Worm (Caenorhabditis elegans): ENCODE data around the gene ZC477.2.

Gene ZC477.2

ce11 chrIV:7072110-7072509, 35.9 kb upstream of the ZC477.2 start, which contains the start of gene srg-48:
Gene srg-48, plus strand, starts transcription at chrIV:7072410.
- no peak for TF ChIP-seq nhr-28 (tag; optimal IDR thresholded peaks at IDR 0.05)
- no peak for TF ChIP-seq hlh-1 (tag; optimal IDR thresholded peaks at IDR 0.05)
- TF ChIP-seq lin-32 (GFP tag; optimal IDR thresholded peaks at IDR 0.05): no peak
- no peak for TF ChIP-seq zip-8 (tag; optimal IDR thresholded peaks at IDR 0.05)
- TF ChIP-seq ceh-39 (tag; optimal IDR thresholded peaks at IDR 0.05): no peak
- TF ChIP-seq ham-2 (GFP tag; optimal IDR thresholded peaks at IDR 0.05): no peak
- TF ChIP-seq elt-1 (tag; optimal IDR thresholded peaks at IDR 0.05; ENCODE audit: borderline replicate concordance, insufficient read depth): no peak
- no peak for TF ChIP-seq mep-1 (tag; optimal IDR thresholded peaks at IDR 0.05)
- no peak for TF ChIP-seq unc-39 (tag; optimal IDR thresholded peaks at IDR 0.05)

ce11 chrIV:7075063-7075462, 32.9 kb upstream of the ZC477.2 start, which contains the start of gene srg-50:
Gene srg-50, minus strand, starts transcription at chrIV:7075163.
- no peak for TF ChIP-seq nhr-28 (tag; optimal IDR thresholded peaks at IDR 0.05)
- TF ChIP-seq bed-3 (GFP tag; optimal IDR thresholded peaks at IDR 0.05): no peak
- no peak for TF ChIP-seq lin-32 (GFP tag; optimal IDR thresholded peaks at IDR 0.05)
- TF ChIP-seq elt-1 (tag; optimal IDR thresholded peaks at IDR 0.05; ENCODE audit: borderline replicate concordance, insufficient read depth): no peak
- TF ChIP-seq M03D4.4 (tag; optimal IDR thresholded peaks at IDR 0.05): no peak
- TF ChIP-seq blmp-1 (tag; optimal IDR thresholded peaks at IDR 0.05): no peak
- TF ChIP-seq mls-2 (tag; optimal IDR thresholded peaks at IDR 0.05): no peak
- TF ChIP-seq sem-2 (GFP tag; optimal IDR thresholded peaks at IDR 0.05): no peak
- TF ChIP-seq elt-3 (tag; optimal IDR thresholded peaks at IDR 0.05): no peak
- no peak for TF ChIP-seq ztf-11 (tag; optimal IDR thresholded peaks at IDR 0.05)
- TF ChIP-seq ceh-43 (GFP tag; optimal IDR thresholded peaks at IDR 0.05): no peak
- TF ChIP-seq unc-120 (tag; optimal IDR thresholded peaks at IDR 0.05; ENCODE audit: poor library complexity, severe bottlenecking): no peak
- no peak for TF ChIP-seq sptf-1 (tag; optimal IDR thresholded peaks at IDR 0.05)
- no peak for TF ChIP-seq ham-2 (GFP tag; optimal IDR thresholded peaks at IDR 0.05)
- no peak for TF ChIP-seq unc-62 (GFP tag; optimal IDR thresholded peaks at IDR 0.05)

- TF ChIP-seq drap-1 (GFP tag; optimal IDR thresholded peaks at IDR 0.05) (no peak), lin-32 (GFP tag; optimal IDR thresholded peaks at IDR 0.05) (no peak), mls-2 (tag; optimal IDR thresholded peaks at IDR 0.05) (no peak), ceh-43 (GFP tag; optimal IDR thresholded peaks at IDR 0.05) (no peak), elt-1 (tag; optimal IDR thresholded peaks at IDR 0.05; ENCODE audit: borderline replicate concordance, insufficient read depth) (no peak), tbx-8 (GFP tag; optimal IDR thresholded peaks at IDR 0.05) (no peak), nhr-12 (tag; optimal IDR thresholded peaks at IDR 0.05) (no peak), unc-39 (tag; optimal IDR thresholded peaks at IDR 0.05) (no peak)
These were observed 26.8 kb upstream of the ZC477.2 start, which contains the start of gene Y43B11AR.1 for ce11 chrIV:7081214-7081613. Gene Y43B11AR.1, plus strand, starts transcription at chrIV:7081514.

- no peak for TF ChIP-seq tbx-8 (GFP tag; optimal IDR thresholded peaks at IDR 0.05)
- TF ChIP-seq unc-62 (GFP tag; optimal IDR thresholded peaks at IDR 0.05): no peak
These were observed 24.6 kb upstream of the ZC477.2 start, which contains the start of gene Y43B11AR.3 for ce11 chrIV:7083382-7083784. Gene Y43B11AR.3, minus strand, starts transcription at chrIV:7083716.

- no peak for TF ChIP-seq lin-13 (tag; optimal IDR thresholded peaks at IDR 0.05)
- TF ChIP-seq nhr-76 (tag; optimal IDR thresholded peaks at IDR 0.05): no peak
- TF ChIP-seq sem-2 (GFP tag; optimal IDR thresholded peaks at IDR 0.05): no peak
- TF ChIP-seq drap-1 (GFP tag; optimal IDR thresholded peaks at IDR 0.05): no peak
- no peak for TF ChIP-seq sptf-1 (tag; optimal IDR thresholded peaks at IDR 0.05)
- no peak for TF ChIP-seq zip-8 (tag; optimal IDR thresholded peaks at IDR 0.05)
These were observed 24.0 kb upstream of the ZC477.2 start for ce11 chrIV:7083976-7084375.

- peak; percentile 82 for TF ChIP-seq hlh-1 (tag; optimal IDR thresholded peaks at IDR 0.05)
- TF ChIP-seq sem-2 (GFP tag; optimal IDR thresholded peaks at IDR 0.05): no peak
- TF ChIP-seq cnd-1 (tag; optimal IDR thresholded peaks at IDR 0.05): peak; percentile 69
- peak; percentile 8 for TF ChIP-seq M03D4.4 (tag; optimal IDR thresholded peaks at IDR 0.05)
- TF ChIP-seq tbx-8 (GFP tag; optimal IDR thresholded peaks at IDR 0.05): no peak
- TF ChIP-seq zip-8 (tag; optimal IDR thresholded peaks at IDR 0.05): no peak
- peak; percentile 36 for TF ChIP-seq ceh-83 (GFP tag; optimal IDR thresholded peaks at IDR 0.05)
- peak; percentile 71 for TF ChIP-seq lin-13 (tag; optimal IDR thresholded peaks at IDR 0.05)
- TF ChIP-seq ces-1 (GFP tag; optimal IDR thresholded peaks at IDR 0.05): peak; percentile 59
- peak; percentile 76 for TF ChIP-seq sptf-1 (tag; optimal IDR thresholded peaks at IDR 0.05)
- peak; percentile 26 for TF ChIP-seq elt-3 (tag; optimal IDR thresholded peaks at IDR 0.05)
- peak; percentile 57 for TF ChIP-seq unc-62 (GFP tag; optimal IDR thresholded peaks at IDR 0.05)
- TF ChIP-seq drap-1 (GFP tag; optimal IDR thresholded peaks at IDR 0.05): peak; percentile 17
- TF ChIP-seq nhr-237 (tag; optimal IDR thresholded peaks at IDR 0.05): peak; percentile 90
- TF ChIP-seq lsy-2 (tag; optimal IDR thresholded peaks at IDR 0.05): peak; percentile 86
- TF ChIP-seq nhr-12 (tag; optimal IDR thresholded peaks at IDR 0.05): no peak
- TF ChIP-seq pha-4 (tag; optimal IDR thresholded peaks at IDR 0.05): peak; percentile 58
- no peak for TF ChIP-seq mab-5 (tag; optimal IDR thresholded peaks at IDR 0.05)
- TF ChIP-seq ham-2 (GFP tag; optimal IDR thresholded peaks at IDR 0.05): peak; percentile 39
- TF ChIP-seq ceh-39 (tag; optimal IDR thresholded peaks at IDR 0.05): peak; percentile 64
- peak; percentile 94 for TF ChIP-seq mep-1 (tag; optimal IDR thresholded peaks at IDR 0.05)
- TF ChIP-seq unc-120 (tag; optimal IDR thresholded peaks at IDR 0.05; ENCODE audit: poor library complexity, severe bottlenecking): peak; percentile 27
These were observed 23.3 kb upstream of the ZC477.2 start, which contains the start of gene rps-4 for ce11 chrIV:7084632-7085160. Gene rps-4, minus strand, starts transcription at chrIV:7084682.

Data from whole organism, mixed stage, embryonic.